Worm (Caenorhabditis elegans) whole organism, L4 larva: Measurements from ENCODE around the gene dach-1.
A peak's percentile ranks its signal among the peaks of the same experiment; 100 is the strongest.

Source experiments
- F26F4.8 ChIP-seq: fragments of 200-800 bp; sonication (Bioruptor generic); conservative IDR thresholded peaks from 2 replicates; pipeline ENCODE4 v1.3.6; 2022; ENCODE audit warnings: missing genetic modification characterization, missing compliant biosample characterization
- F49E8.2 ChIP-seq: sonication (generic microtip); optimal IDR thresholded peaks from 2 replicates; lab custom pipeline; 2016; ENCODE audit warnings: missing compliant biosample characterization, mild to moderate bottlenecking, missing genetic modification characterization, borderline replicate concordance
- R02D3.7 ChIP-seq: fragments of 150-350 bp; sonication (generic microtip); optimal IDR thresholded peaks from 3 replicates; lab custom pipeline; 2014; ENCODE audit warnings: missing biosample characterization, missing genetic modification characterization
- T20F7.1 ChIP-seq: fragments of 200-800 bp; sonication (Bioruptor generic); optimal IDR thresholded peaks from 2 replicates; lab custom pipeline; 2018; ENCODE audit warnings: mild to moderate bottlenecking, missing genetic modification characterization, missing compliant biosample characterization
- T26A8.4 ChIP-seq: fragments of 200-800 bp; sonication (Bioruptor generic); IDR thresholded peaks from 2 replicates; pipeline ENCODE4 v1.3.6; 2022; ENCODE audit warnings: missing genetic modification characterization, missing compliant biosample characterization
- Y105C5A.15 ChIP-seq: fragments of 200-800 bp; sonication (Bioruptor generic); IDR thresholded peaks from 2 replicates; pipeline ENCODE4 v1.3.6; 2022; ENCODE audit warnings: missing genetic modification characterization, missing compliant biosample characterization
- Y5F2A.4 ChIP-seq: fragments of 200-800 bp; sonication (Bioruptor generic); optimal IDR thresholded peaks from 2 replicates; lab custom pipeline; 2018; ENCODE audit warnings: mild to moderate bottlenecking, missing genetic modification characterization, missing compliant biosample characterization
- aha-1 ChIP-seq: fragments of 150-350 bp; peaks from one replicate; lab custom pipeline; 2014; ENCODE audit warnings: missing biosample characterization, missing genetic modification characterization
- ama-1 ChIP-seq: fragments of 150-350 bp; optimal IDR thresholded peaks from 2 replicates; lab custom pipeline; 2014; ENCODE audit warnings: inconsistent platforms, mixed read lengths
- ceh-20 ChIP-seq: fragments of 200-800 bp; sonication (Bioruptor generic); IDR thresholded peaks from 2 replicates; pipeline ENCODE4 v1.3.6; 2022; ENCODE audit warnings: missing genetic modification reagents, missing genetic modification characterization, missing compliant biosample characterization
- daf-19 ChIP-seq: fragments of 200-800 bp; sonication (Bioruptor generic); conservative IDR thresholded peaks from 2 replicates; pipeline ENCODE4 v1.3.6; 2022; ENCODE audit warnings: missing genetic modification characterization, missing compliant biosample characterization
- dmd-6 ChIP-seq: fragments of 200-800 bp; sonication (Bioruptor generic); IDR thresholded peaks from 2 replicates; pipeline ENCODE4 v1.3.6; 2022; ENCODE audit warnings: missing genetic modification reagents, missing genetic modification characterization, missing compliant biosample characterization
- dpl-1 ChIP-seq: fragments of 150-350 bp; optimal IDR thresholded peaks from 2 replicates; lab custom pipeline; 2014; ENCODE audit warnings: missing biosample characterization, missing genetic modification reagents, missing genetic modification characterization
- fos-1 ChIP-seq: fragments of 150-350 bp; optimal IDR thresholded peaks from 2 replicates; lab custom pipeline; 2014; ENCODE audit warnings: missing biosample characterization, missing genetic modification characterization
- hlh-11 ChIP-seq: fragments of 200-800 bp; sonication (Bioruptor generic); optimal IDR thresholded peaks from 2 replicates; lab custom pipeline; 2018; ENCODE audit warnings: mild to moderate bottlenecking, missing genetic modification characterization, missing compliant biosample characterization
- hlh-30 ChIP-seq: sonication (generic microtip); optimal IDR thresholded peaks from 2 replicates; lab custom pipeline; 2017; ENCODE audit warnings: antibody characterized with exemption, mild to moderate bottlenecking, missing genetic modification characterization, missing compliant biosample characterization; ENCODE audit not compliant: insufficient read depth
- lir-3 ChIP-seq: sonication (generic microtip); optimal IDR thresholded peaks from 2 replicates; lab custom pipeline; 2016; ENCODE audit warnings: mild to moderate bottlenecking, missing genetic modification characterization, missing compliant biosample characterization
- mdl-1 ChIP-seq, 2 experiments: fragments of 150-350 bp in 1 of 2; sonication (generic microtip) in 1 of 2; optimal IDR thresholded peaks; 2 replicates each; lab custom pipeline; 2014 to 2017; ENCODE audit warnings: missing biosample characterization in 2 of 2, missing genetic modification characterization in 2 of 2
- mxl-3 ChIP-seq: fragments of 200-800 bp; sonication (Bioruptor generic); optimal IDR thresholded peaks from 2 replicates; lab custom pipeline; 2018; ENCODE audit warnings: mild to moderate bottlenecking, missing genetic modification characterization, missing compliant biosample characterization
- nhr-102 ChIP-seq: sonication (generic microtip); optimal IDR thresholded peaks from 2 replicates; lab custom pipeline; 2016; ENCODE audit warnings: mild to moderate bottlenecking, missing genetic modification characterization, moderate library complexity, missing compliant biosample characterization
- nhr-25 ChIP-seq: sonication (generic microtip); optimal IDR thresholded peaks from 2 replicates; lab custom pipeline; 2017; ENCODE audit warnings: missing genetic modification characterization, mild to moderate bottlenecking, missing compliant biosample characterization, antibody characterized with exemption, moderate library complexity, borderline replicate concordance; ENCODE audit not compliant: insufficient read depth
- nhr-28 ChIP-seq: fragments of 150-350 bp; optimal IDR thresholded peaks from 2 replicates; lab custom pipeline; 2014; ENCODE audit warnings: missing biosample characterization, missing genetic modification characterization
- nhr-42 ChIP-seq: fragments of 200-800 bp; sonication (Bioruptor generic); IDR thresholded peaks from 2 replicates; pipeline ENCODE4 v1.3.6; 2022; ENCODE audit warnings: missing genetic modification characterization, missing compliant biosample characterization
- nhr-48 ChIP-seq: sonication (generic microtip); optimal IDR thresholded peaks from 2 replicates; lab custom pipeline; 2016; ENCODE audit warnings: mild to moderate bottlenecking, missing genetic modification characterization, missing compliant biosample characterization
- nhr-76 ChIP-seq: fragments of 150-350 bp; optimal IDR thresholded peaks from 2 replicates; lab custom pipeline; 2014; ENCODE audit warnings: missing biosample characterization, missing genetic modification characterization
- php-3 ChIP-seq: fragments of 200-800 bp; sonication (Bioruptor generic); IDR thresholded peaks from 2 replicates; pipeline ENCODE4 v1.3.6; 2022; ENCODE audit warnings: missing genetic modification reagents, missing genetic modification characterization, missing compliant biosample characterization
- rbr-2 ChIP-seq: sonication (generic microtip); optimal IDR thresholded peaks from 2 replicates; lab custom pipeline; 2016; ENCODE audit warnings: missing genotype, missing genetic modification characterization, missing compliant biosample characterization
- sdz-12 ChIP-seq: fragments of 200-800 bp; sonication (Bioruptor generic); optimal IDR thresholded peaks from 2 replicates; lab custom pipeline; 2018; ENCODE audit warnings: mild to moderate bottlenecking, missing genetic modification characterization, missing compliant biosample characterization
- set-16 ChIP-seq: fragments of 200-800 bp; sonication (Bioruptor generic); IDR thresholded peaks from 2 replicates; pipeline ENCODE4 v1.3.6; 2022; ENCODE audit warnings: missing genetic modification reagents, missing genetic modification characterization, missing compliant biosample characterization
- skn-1 ChIP-seq: fragments of 150-350 bp; optimal IDR thresholded peaks from 2 replicates; lab custom pipeline; 2014; ENCODE audit warnings: missing biosample characterization, missing genetic modification characterization
- unc-130 ChIP-seq: sonication (generic microtip); optimal IDR thresholded peaks from 2 replicates; lab custom pipeline; 2016; ENCODE audit warnings: missing genetic modification reagents, missing genetic modification characterization, missing compliant biosample characterization
- unc-62 ChIP-seq, 3 experiments: fragments of 150-350 bp in 1 of 3; sonication (generic microtip); optimal IDR thresholded peaks in 2 of 3; peaks in 1 of 3; 1 replicate in 1 of 3; 2 replicates in 2 of 3; lab custom pipeline; 2014 to 2017; ENCODE audit warnings: missing biosample characterization in 3 of 3, missing genetic modification characterization in 3 of 3, missing genetic modification reagents in 3 of 3, missing genotype in 1 of 3
- zag-1 ChIP-seq: fragments of 150-350 bp; optimal IDR thresholded peaks from 2 replicates; lab custom pipeline; 2014; ENCODE audit warnings: missing biosample characterization, missing genetic modification characterization
- zip-11 ChIP-seq: fragments of 200-800 bp; sonication (Bioruptor generic); IDR thresholded peaks from 2 replicates; pipeline ENCODE4 v1.3.6; 2022; ENCODE audit warnings: missing genetic modification characterization, missing compliant biosample characterization
- zip-2 ChIP-seq: fragments of 150-350 bp; optimal IDR thresholded peaks from 2 replicates; lab custom pipeline; 2014; ENCODE audit warnings: missing biosample characterization, missing genetic modification characterization

Gene dach-1

ce11 chrV:3985104-3985503 is 35.3 kb downstream of the dach-1 start:
- TF ChIP-seq ama-1 (lab: Kevin White, UChicago) (no peak), Y105C5A.15 (GFP tag; lab: Robert Waterston, UW) (no peak), nhr-25 (peak; percentile 13), aha-1 (peak; percentile 60)

- TF ChIP-seq hlh-30, result no peak
- no peak for TF ChIP-seq aha-1
- no peak for TF ChIP-seq php-3 (GFP tag; lab: Robert Waterston, UW)
- no peak for TF ChIP-seq hlh-11
- TF ChIP-seq daf-19 (GFP tag; lab: Robert Waterston, UW), result no peak
- no peak for TF ChIP-seq lir-3 (tag; lab: Kevin White, UChicago)
- no peak for TF ChIP-seq mxl-3
- TF ChIP-seq nhr-76, result no peak
- no peak for TF ChIP-seq dpl-1 (GFP tag; lab: Kevin White, UChicago)
- no peak for TF ChIP-seq F26F4.8 (GFP tag; lab: Robert Waterston, UW)
- no peak for TF ChIP-seq zip-2
- TF ChIP-seq dmd-6 (GFP tag; lab: Robert Waterston, UW), result no peak
- no peak for TF ChIP-seq zag-1 (tag; lab: Kevin White, UChicago)
- TF ChIP-seq F49E8.2 (tag; lab: Kevin White, UChicago), result no peak
- TF ChIP-seq nhr-48 (tag; lab: Kevin White, UChicago), result no peak
- TF ChIP-seq set-16 (GFP tag; lab: Robert Waterston, UW), result no peak
- no peak for TF ChIP-seq nhr-102 (tag; lab: Kevin White, UChicago)
- no peak for TF ChIP-seq R02D3.7 (tag; lab: Kevin White, UChicago)
- TF ChIP-seq, all 104 proteins: peak for 0
Observed at ce11 chrV:3987616-3988015, 37.8 kb downstream of the dach-1 start, which contains the start of gene nlp-28. Gene nlp-28 (plus strand): TSS chrV:3987900.

ce11 chrV:3989070-3989469 is 39.2 kb downstream of the dach-1 start, which contains the start of gene nlp-27:
Gene nlp-27 (plus strand): TSS chrV:3989378.
- TF ChIP-seq ceh-20 (GFP tag; lab: Robert Waterston, UW) (no peak), skn-1 (tag; lab: Kevin White, UChicago) (no peak), fos-1 (tag; lab: Kevin White, UChicago) (no peak), nhr-28 (tag; lab: Kevin White, UChicago) (peak; percentile 9), ama-1 (lab: Kevin White, UChicago) (peak; percentile 43), rbr-2 (tag; lab: Kevin White, UChicago) (no peak), nhr-48 (tag; lab: Kevin White, UChicago) (no peak), unc-62 (GFP tag; optimal IDR thresholded peaks at IDR 0.05 in 1 of 2; lab: Kevin White, UChicago) (peak in 1 of 2 experiments; percentile 63), unc-62 (tag; optimal IDR thresholded peaks at IDR 0.05; lab: Kevin White, UChicago) (no peak), sdz-12 (GFP tag; lab: Kevin White, UChicago) (no peak), hlh-11 (no peak), mdl-1 (tag; optimal IDR thresholded peaks at IDR 0.05; lab: Kevin White, UChicago) (peak in 1 of 2 experiments; percentile 24), dmd-6 (GFP tag; lab: Robert Waterston, UW) (no peak), unc-130 (GFP tag; lab: Kevin White, UChicago) (no peak), nhr-42 (GFP tag; lab: Robert Waterston, UW) (no peak), T20F7.1 (GFP tag; lab: Kevin White, UChicago) (no peak), hlh-30 (peak; percentile 32), T26A8.4 (GFP tag; lab: Robert Waterston, UW) (no peak), Y5F2A.4 (GFP tag; lab: Kevin White, UChicago) (no peak)

ce11 chrV:3992334-3992733 is 42.5 kb downstream of the dach-1 start:
- TF ChIP-seq zip-11 (no peak), T20F7.1 (GFP tag; lab: Kevin White, UChicago) (peak; percentile 1), aha-1 (peak; percentile 63)
